Fruit fly (Drosophila melanogaster) whole organism, embryonic: ENCODE data around the gene CG3165.

Experiments used
- Abd-B ChIP-seq: fragments of 200-800 bp; sonication (Bioruptor generic); optimal IDR thresholded peaks from 2 replicates; lab custom pipeline; 2018; ENCODE audit warnings: missing biosample characterization, mild to moderate bottlenecking, missing genetic modification characterization, moderate library complexity
- BEAF-32 ChIP-seq: fragments of 200-800 bp; sonication (Bioruptor generic); optimal IDR thresholded peaks from 3 replicates; lab custom pipeline; 2017; ENCODE audit warnings: missing biosample characterization, missing genetic modification characterization, mild to moderate bottlenecking, moderate library complexity, missing genetic modification reagents
- Bteb2 ChIP-seq: fragments of 200-800 bp; sonication (Bioruptor generic); optimal IDR thresholded peaks from 2 replicates; lab custom pipeline; 2016; ENCODE audit warnings: missing biosample characterization, missing genetic modification characterization
- C15 ChIP-seq: fragments of 200-800 bp; sonication (Bioruptor generic); IDR thresholded peaks from 3 replicates; pipeline ENCODE4 v1.3.6; 2022; ENCODE audit warnings: missing biosample characterization, missing genetic modification characterization
- CG10209 ChIP-seq: fragments of 200-800 bp; sonication (Bioruptor generic); optimal IDR thresholded peaks from 3 replicates; lab custom pipeline; 2017; ENCODE audit warnings: missing biosample characterization, mild to moderate bottlenecking, missing genetic modification characterization, missing genetic modification reagents
- CG11247 ChIP-seq: fragments of 200-800 bp; sonication (Bioruptor generic); IDR thresholded peaks from 2 replicates; pipeline ENCODE4 v1.3.6; 2022; ENCODE audit warnings: missing biosample characterization, missing genetic modification characterization
- CG12155 ChIP-seq: fragments of 200-800 bp; sonication (Bioruptor generic); optimal IDR thresholded peaks from 3 replicates; lab custom pipeline; 2016; ENCODE audit warnings: missing biosample characterization, missing genetic modification characterization
- CG13424 ChIP-seq: fragments of 200-800 bp; sonication (Bioruptor generic); optimal IDR thresholded peaks from 2 replicates; lab custom pipeline; 2019; ENCODE audit warnings: missing biosample characterization, mild to moderate bottlenecking, missing genetic modification characterization, moderate library complexity
- CG14014 ChIP-seq: fragments of 200-800 bp; sonication (Bioruptor generic); IDR thresholded peaks from 2 replicates; pipeline ENCODE4 v1.3.6; 2022; ENCODE audit warnings: missing biosample characterization, missing genetic modification characterization
- CG15011 ChIP-seq: fragments of 200-800 bp; sonication (Bioruptor generic); optimal IDR thresholded peaks from 3 replicates; lab custom pipeline; 2018; ENCODE audit warnings: missing biosample characterization, mild to moderate bottlenecking, missing genetic modification characterization
- CG1603 ChIP-seq: fragments of 200-800 bp; sonication (Bioruptor generic); optimal IDR thresholded peaks from 2 replicates; lab custom pipeline; 2019; ENCODE audit warnings: missing biosample characterization, mild to moderate bottlenecking, missing genetic modification characterization, moderate library complexity
- CG16815 ChIP-seq: fragments of 200-800 bp; sonication (Bioruptor generic); optimal IDR thresholded peaks from 3 replicates; lab custom pipeline; 2017; ENCODE audit warnings: missing biosample characterization, mild to moderate bottlenecking, missing genetic modification characterization
- CG31441 ChIP-seq: fragments of 200-800 bp; sonication (Bioruptor generic); IDR thresholded peaks from 2 replicates; pipeline ENCODE4 v1.3.6; 2022; ENCODE audit warnings: missing biosample characterization, missing genetic modification characterization
- CG32772 ChIP-seq: fragments of 200-800 bp; sonication (Bioruptor generic); IDR thresholded peaks from 2 replicates; pipeline ENCODE4 v1.3.6; 2022; ENCODE audit warnings: missing biosample characterization, missing genetic modification characterization
- CG4730 ChIP-seq: fragments of 200-800 bp; sonication (Bioruptor generic); IDR thresholded peaks from 2 replicates; pipeline ENCODE4 v1.3.6; 2022; ENCODE audit warnings: missing biosample characterization, missing genetic modification characterization
- CG5953 ChIP-seq: fragments of 200-800 bp; sonication (Bioruptor generic); IDR thresholded peaks from 2 replicates; pipeline ENCODE4 v1.3.6; 2022; ENCODE audit warnings: missing biosample characterization, missing genetic modification characterization
- CG9797 ChIP-seq: fragments of 200-800 bp; sonication (Bioruptor generic); optimal IDR thresholded peaks from 3 replicates; lab custom pipeline; 2018; ENCODE audit warnings: missing biosample characterization, mild to moderate bottlenecking, missing genetic modification characterization
- Dad ChIP-seq: fragments of 200-800 bp; sonication (Bioruptor generic); optimal IDR thresholded peaks from 3 replicates; lab custom pipeline; 2016; ENCODE audit warnings: missing biosample characterization, missing genetic modification characterization
- Dbx ChIP-seq: fragments of 200-800 bp; sonication (Bioruptor generic); IDR thresholded peaks from 3 replicates; pipeline ENCODE4 v1.3.6; 2022; ENCODE audit warnings: missing biosample characterization, missing genetic modification characterization
- Ets97D ChIP-seq: fragments of 200-800 bp; sonication (Bioruptor generic); optimal IDR thresholded peaks from 3 replicates; lab custom pipeline; 2016; ENCODE audit warnings: missing biosample characterization, missing genetic modification characterization
- GATAe ChIP-seq: fragments of 200-800 bp; sonication (Bioruptor generic); conservative IDR thresholded peaks from 2 replicates; pipeline ENCODE4 v1.3.6; 2022; ENCODE audit warnings: missing biosample characterization, missing genetic modification characterization
- H15 ChIP-seq: fragments of 200-800 bp; sonication (Bioruptor generic); IDR thresholded peaks from 3 replicates; pipeline ENCODE4 v1.3.6; 2022; ENCODE audit warnings: missing biosample characterization, missing genetic modification characterization
- HLH54F ChIP-seq: fragments of 200-800 bp; sonication (Bioruptor generic); optimal IDR thresholded peaks from 3 replicates; lab custom pipeline; 2016; ENCODE audit warnings: missing biosample characterization, missing genetic modification characterization
- Hr3 ChIP-seq: fragments of 200-800 bp; sonication (Bioruptor generic); optimal IDR thresholded peaks from 3 replicates; lab custom pipeline; 2016; ENCODE audit warnings: missing biosample characterization, missing genetic modification characterization
- Neu2 ChIP-seq: fragments of 200-800 bp; sonication (Bioruptor generic); optimal IDR thresholded peaks from 3 replicates; lab custom pipeline; 2016; ENCODE audit warnings: missing biosample characterization, missing genetic modification characterization, borderline replicate concordance
- Rx ChIP-seq: fragments of 200-800 bp; sonication (Bioruptor generic); IDR thresholded peaks from 2 replicates; pipeline ENCODE4 v1.3.6; 2022; ENCODE audit warnings: missing biosample characterization, missing genetic modification characterization
- Sox102F ChIP-seq: fragments of 200-800 bp; sonication (Bioruptor generic); optimal IDR thresholded peaks from 2 replicates; lab custom pipeline; 2018; ENCODE audit warnings: missing biosample characterization, mild to moderate bottlenecking, missing genetic modification characterization, moderate library complexity
- Sry-β ChIP-seq: fragments of 200-800 bp; sonication (Bioruptor generic); optimal IDR thresholded peaks from 2 replicates; lab custom pipeline; 2018; ENCODE audit warnings: missing biosample characterization, mild to moderate bottlenecking, missing genetic modification characterization, moderate library complexity
- Stat92E ChIP-seq, 3 experiments: fragments of >200 bp in 2 of 3; fragments of 200-800 bp in 1 of 3; sonication (Bioruptor generic) in 1 of 3; optimal IDR thresholded peaks; 2 replicates each; lab custom pipeline; 2017 to 2019; ENCODE audit warnings: missing biosample characterization in 3 of 3, missing genetic modification characterization in 3 of 3, mild to moderate bottlenecking in 1 of 3, moderate library complexity in 1 of 3
- YL-1 ChIP-seq: fragments of 200-800 bp; sonication (Bioruptor generic); optimal IDR thresholded peaks from 3 replicates; lab custom pipeline; 2017; ENCODE audit warnings: missing biosample characterization, mild to moderate bottlenecking, missing genetic modification characterization
- amos ChIP-seq: fragments of 200-800 bp; sonication (Bioruptor generic); IDR thresholded peaks from 2 replicates; pipeline ENCODE4 v1.3.6; 2022; ENCODE audit warnings: missing biosample characterization, missing genetic modification characterization; ENCODE audit not compliant: partially characterized antibody
- chif ChIP-seq, 2 experiments: fragments of 200-800 bp; sonication (Bioruptor generic); optimal IDR thresholded peaks; 3 replicates each; lab custom pipeline; 2016; ENCODE audit warnings: missing biosample characterization in 2 of 2, missing genetic modification characterization in 2 of 2
- dm ChIP-seq: fragments of 200-800 bp; sonication (Bioruptor generic); optimal IDR thresholded peaks from 3 replicates; lab custom pipeline; 2016; ENCODE audit warnings: missing biosample characterization, missing genetic modification characterization
- en ChIP-seq: fragments of 200-800 bp; sonication (Bioruptor generic); optimal IDR thresholded peaks from 2 replicates; lab custom pipeline; 2016; ENCODE audit warnings: missing biosample characterization, missing genetic modification characterization
- hbn ChIP-seq: fragments of 200-800 bp; sonication (Bioruptor generic); IDR thresholded peaks from 2 replicates; pipeline ENCODE4 v1.3.6; 2022; ENCODE audit warnings: missing biosample characterization, missing genetic modification characterization; ENCODE audit not compliant: partially characterized antibody
- hkb ChIP-seq, 2 experiments: fragments of 200-800 bp in 1 of 2; fragments of >200 bp in 1 of 2; sonication (Bioruptor generic) in 1 of 2; IDR thresholded peaks in 1 of 2; optimal IDR thresholded peaks in 1 of 2; 2 replicates each; pipeline versions ENCODE4 v1.3.6 to Lab custom; 2017 to 2022; ENCODE audit warnings: missing biosample characterization in 1 of 2, missing genetic modification characterization in 1 of 2
- insv ChIP-seq, 2 experiments: fragments of 200-800 bp; sonication (Bioruptor generic); optimal IDR thresholded peaks; 3 replicates each; lab custom pipeline; 2016 to 2018; ENCODE audit warnings: missing biosample characterization in 2 of 2, missing genetic modification characterization in 2 of 2
- lab ChIP-seq: fragments of 200-800 bp; sonication (Bioruptor generic); optimal IDR thresholded peaks from 3 replicates; lab custom pipeline; 2017; ENCODE audit warnings: missing biosample characterization, missing genetic modification characterization, mild to moderate bottlenecking, moderate library complexity, missing genetic modification reagents
- mam ChIP-seq: fragments of 200-800 bp; sonication (Bioruptor generic); optimal IDR thresholded peaks from 3 replicates; lab custom pipeline; 2016; ENCODE audit warnings: missing biosample characterization, missing genetic modification characterization
- mld ChIP-seq: fragments of 200-800 bp; sonication (Bioruptor generic); IDR thresholded peaks from 3 replicates; pipeline ENCODE4 v1.3.6; 2022; ENCODE audit warnings: missing biosample characterization, missing genetic modification characterization; ENCODE audit not compliant: partially characterized antibody
- nerfin-2 ChIP-seq: fragments of 200-800 bp; sonication (Bioruptor generic); IDR thresholded peaks from 2 replicates; pipeline ENCODE4 v1.3.6; 2022; ENCODE audit warnings: missing biosample characterization, missing genetic modification characterization; ENCODE audit not compliant: partially characterized antibody
- pnt ChIP-seq: fragments of 200-800 bp; sonication (Bioruptor generic); optimal IDR thresholded peaks from 3 replicates; lab custom pipeline; 2016; ENCODE audit warnings: missing biosample characterization, missing genetic modification characterization
- sc ChIP-seq, 3 experiments: fragments of >200 bp in 2 of 3; fragments of 200-800 bp in 1 of 3; sonication (Bioruptor generic) in 1 of 3; optimal IDR thresholded peaks; 2 replicates in 2 of 3; 3 replicates in 1 of 3; lab custom pipeline; 2017; ENCODE audit warnings: mild to moderate bottlenecking in 1 of 3, missing biosample characterization in 1 of 3, missing genetic modification characterization in 1 of 3, missing genetic modification reagents in 1 of 3
- sima ChIP-seq: fragments of 200-800 bp; sonication (Bioruptor generic); optimal IDR thresholded peaks from 2 replicates; lab custom pipeline; 2016; ENCODE audit warnings: missing biosample characterization, missing genetic modification characterization
- sug ChIP-seq: fragments of 200-800 bp; optimal IDR thresholded peaks from 2 replicates; lab custom pipeline; 2019; ENCODE audit warnings: missing biosample characterization, mild to moderate bottlenecking, missing genetic modification characterization, moderate library complexity
- toy ChIP-seq: fragments of 200-800 bp; sonication (Bioruptor generic); IDR thresholded peaks from 2 replicates; pipeline ENCODE4 v1.3.6; 2022; ENCODE audit warnings: missing biosample characterization, missing genetic modification characterization
- unc-4 ChIP-seq: fragments of 200-800 bp; sonication (Bioruptor generic); IDR thresholded peaks from 2 replicates; pipeline ENCODE4 v1.3.6; 2022; ENCODE audit warnings: missing biosample characterization, missing genetic modification characterization; ENCODE audit not compliant: partially characterized antibody
- wor ChIP-seq: fragments of 200-800 bp; sonication (Bioruptor generic); IDR thresholded peaks from 2 replicates; pipeline ENCODE4 v1.3.6; 2022; ENCODE audit warnings: missing biosample characterization, missing genetic modification characterization

The CG3165 gene

dm6 chr2L:2972439-2972936, 4.4 kb upstream of the CG3165 start, which contains the start of the genes Rrp1 and gammaTub23C (continued):
- no peak for TF ChIP-seq hbn
- TF ChIP-seq lab (GFP tag; lab: Kevin White, UChicago): peak; percentile 89
- TF ChIP-seq nerfin-2 (GFP tag; lab: Robert Waterston, UW): no peak
- TF ChIP-seq H15 (GFP tag; lab: Robert Waterston, UW): peak; percentile 74; the same call in 2 of the 3 replicates
- peak; percentile 61 for TF ChIP-seq Sry-β
- TF ChIP-seq CG15011 (GFP tag; lab: Kevin White, UChicago): peak; percentile 87
- peak; percentile 50; the same call in 1 of the 2 replicates for TF ChIP-seq GATAe (GFP tag; lab: Robert Waterston, UW)
- peak; percentile 73 for TF ChIP-seq CG4730 (GFP tag; lab: Robert Waterston, UW)
- peak; percentile 66 for TF ChIP-seq CG11247 (GFP tag; lab: Robert Waterston, UW)
- peak; percentile 72 for TF ChIP-seq mam (GFP tag; lab: Kevin White, UChicago)
- TF ChIP-seq mld (GFP tag; lab: Robert Waterston, UW): no peak
- no peak for TF ChIP-seq sc (optimal IDR thresholded peaks at IDR 0.05; lab: Kevin White, UChicago)
- TF ChIP-seq sc (GFP tag; optimal IDR thresholded peaks at IDR 0.05; lab: Kevin White, UChicago): peak; percentile 92
- no peak for TF ChIP-seq Rx (GFP tag; lab: Robert Waterston, UW)
- TF ChIP-seq CG1603 (tag; lab: Kevin White, UChicago): peak; percentile 34
- TF ChIP-seq CG14014 (GFP tag; lab: Robert Waterston, UW): peak; percentile 74
- peak; percentile 93 for TF ChIP-seq CG10209 (GFP tag; lab: Kevin White, UChicago)
- TF ChIP-seq hkb (optimal IDR thresholded peaks at IDR 0.05; lab: Kevin White, UChicago): no peak
- TF ChIP-seq hkb (GFP tag; IDR thresholded peaks at IDR 0.05; lab: Robert Waterston, UW): peak; percentile 78
- TF ChIP-seq Bteb2: peak; percentile 67
- TF ChIP-seq CG12155: peak; percentile 89
- TF ChIP-seq wor: peak; percentile 74
- TF ChIP-seq Abd-B (GFP tag; lab: Kevin White, UChicago): peak; percentile 93
- TF ChIP-seq Dad: peak; percentile 72
- peak; percentile 83 for TF ChIP-seq Dbx (GFP tag; lab: Robert Waterston, UW)
- peak; percentile 16 for TF ChIP-seq en (GFP tag; lab: Kevin White, UChicago)
- TF ChIP-seq CG16815: peak; percentile 94
- peak; percentile 85 for TF ChIP-seq YL-1 (GFP tag; lab: Kevin White, UChicago)
- TF ChIP-seq Ets97D (GFP tag; lab: Kevin White, UChicago): peak; percentile 37
- TF ChIP-seq HLH54F (GFP tag; lab: Kevin White, UChicago): peak; percentile 81
- no peak for TF ChIP-seq C15
- peak; percentile 94 for TF ChIP-seq Hr3 (GFP tag; lab: Kevin White, UChicago)
- TF ChIP-seq Neu2 (GFP tag; lab: Kevin White, UChicago): no peak
- TF ChIP-seq CG5953 (GFP tag; lab: Robert Waterston, UW): peak; percentile 52
- TF ChIP-seq amos (GFP tag; lab: Robert Waterston, UW): peak; percentile 15; the same call in 1 of the 2 replicates
- peak; percentile 63 for TF ChIP-seq pnt (GFP tag; lab: Kevin White, UChicago)
- TF ChIP-seq CG13424 (tag; lab: Kevin White, UChicago): peak; percentile 93
- TF ChIP-seq CG32772: peak; percentile 88
- TF ChIP-seq unc-4 (GFP tag; lab: Robert Waterston, UW): no peak
- peak; percentile 42 for TF ChIP-seq CG9797 (GFP tag; lab: Kevin White, UChicago)
- peak; percentile 62 for TF ChIP-seq BEAF-32 (GFP tag; lab: Kevin White, UChicago)
- TF ChIP-seq toy (GFP tag; lab: Robert Waterston, UW): 0 out of 2 replicates have a peak, but pooled peaks have one; percentile 17
- TF ChIP-seq chif (GFP tag; optimal IDR thresholded peaks at IDR 0.05; lab: Kevin White, UChicago): peak; percentile 48 to 81
- peak in 1 of 3 experiments; percentile 92 for TF ChIP-seq Stat92E (GFP tag; optimal IDR thresholded peaks at IDR 0.05; lab: Kevin White, UChicago)
- peak; percentile 94 for TF ChIP-seq CG31441 (GFP tag; lab: Robert Waterston, UW)
- peak; percentile 91 for TF ChIP-seq sug
- no peak for TF ChIP-seq sima (GFP tag; lab: Kevin White, UChicago)
- TF ChIP-seq Sox102F (GFP tag; lab: Kevin White, UChicago): peak; percentile 87
- peak; percentile 40 for TF ChIP-seq dm
- TF ChIP-seq insv (GFP tag; optimal IDR thresholded peaks at IDR 0.05; lab: Kevin White, UChicago): peak in 1 of 2 experiments; percentile 74
